Worm (Caenorhabditis elegans): ENCODE measurements around the gene R05G6.10.

The R05G6.10 gene

DNA sequence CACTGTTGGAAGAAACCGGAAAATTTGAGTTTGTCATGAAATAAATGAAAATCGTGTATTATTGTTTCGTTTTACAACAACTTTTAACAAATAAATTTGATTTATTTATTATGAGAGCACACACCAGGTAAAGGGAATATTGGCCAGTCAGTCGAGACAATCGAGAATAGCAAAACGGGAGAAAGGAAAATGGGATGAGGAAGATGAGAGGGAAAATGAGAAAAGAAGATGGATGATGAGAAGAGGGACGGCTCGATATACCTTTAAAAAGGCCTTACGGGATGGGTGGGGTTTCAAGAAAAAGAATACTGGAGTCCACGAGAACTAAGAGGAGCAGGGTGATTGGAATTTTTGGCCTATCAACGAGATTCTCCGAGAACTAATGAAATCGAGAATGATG, 16.3 kb upstream of the R05G6.10 start:
- TF ChIP-seq sem-2 (GFP tag; optimal IDR thresholded peaks at IDR 0.05) (no peak), unc-62 (GFP tag; optimal IDR thresholded peaks at IDR 0.05) (no peak), flh-1 (GFP tag; optimal IDR thresholded peaks at IDR 0.05) (no peak)

DNA sequence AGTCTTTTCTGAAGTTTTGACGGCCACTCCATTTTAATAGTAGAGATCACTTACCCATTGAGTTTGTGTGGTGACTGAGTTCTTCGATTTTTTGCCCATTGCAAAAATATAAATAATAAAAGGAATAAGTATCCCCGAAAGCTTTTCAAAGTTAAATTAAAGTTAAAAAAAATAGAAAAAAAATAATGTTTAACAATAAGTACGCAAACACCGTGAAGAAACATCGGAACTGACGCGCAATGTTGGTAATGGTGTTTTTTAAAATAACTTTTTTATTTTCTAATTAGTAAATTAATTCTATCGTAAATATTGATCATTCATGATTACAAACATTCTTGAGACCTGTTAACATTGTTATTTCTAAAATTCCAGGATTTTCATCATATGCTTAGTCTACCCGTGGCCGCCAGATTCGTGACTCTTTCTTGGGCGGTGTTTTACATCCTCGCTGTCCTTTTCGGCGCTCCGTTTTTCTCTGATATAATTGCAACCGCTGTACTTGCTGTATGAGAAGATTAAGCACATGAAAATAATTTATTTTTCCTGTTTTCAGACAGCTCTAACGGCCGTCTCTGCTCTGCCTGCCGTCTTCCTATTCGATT, 14.0 kb upstream of the R05G6.10 start, which contains the start of the genes F49E8.7, F49E8.8 and nprl-2:
Gene F49E8.7 (minus strand): TSS at position 101 of the 602 bp plus-strand sequence.
Gene F49E8.8 (plus strand): TSS at position 373 of the 602 bp plus-strand sequence.
Gene nprl-2 (plus strand): TSS at position 552 of the 602 bp plus-strand sequence.
- TF ChIP-seq ceh-43 (GFP tag; optimal IDR thresholded peaks at IDR 0.05) (no peak), nhr-28 (tag; optimal IDR thresholded peaks at IDR 0.05) (no peak), lin-13 (tag; optimal IDR thresholded peaks at IDR 0.05) (no peak), ces-1 (GFP tag; optimal IDR thresholded peaks at IDR 0.05) (no peak), zip-8 (tag; optimal IDR thresholded peaks at IDR 0.05) (no peak), tbx-8 (GFP tag; optimal IDR thresholded peaks at IDR 0.05) (no peak), nhr-2 (tag; optimal IDR thresholded peaks at IDR 0.05) (no peak), ceh-39 (tag; optimal IDR thresholded peaks at IDR 0.05) (no peak), snpc-4 (tag; optimal IDR thresholded peaks at IDR 0.05) (no peak), M03D4.4 (tag; optimal IDR thresholded peaks at IDR 0.05) (no peak)

ce11 chrIV:7554351-7554750, 12.0 kb upstream of the R05G6.10 start, which contains the start of gene F49E8.6:
F49E8.6 (minus strand) TSS chrIV:7554667.
- TF ChIP-seq blmp-1 (tag; optimal IDR thresholded peaks at IDR 0.05) (no peak), ztf-11 (tag; optimal IDR thresholded peaks at IDR 0.05) (no peak), drap-1 (GFP tag; optimal IDR thresholded peaks at IDR 0.05) (no peak), lsy-2 (tag; optimal IDR thresholded peaks at IDR 0.05) (no peak), M03D4.4 (tag; optimal IDR thresholded peaks at IDR 0.05) (no peak), nhr-28 (tag; optimal IDR thresholded peaks at IDR 0.05) (no peak), nhr-2 (tag; optimal IDR thresholded peaks at IDR 0.05) (no peak), ceh-43 (GFP tag; optimal IDR thresholded peaks at IDR 0.05) (no peak)

DNA sequence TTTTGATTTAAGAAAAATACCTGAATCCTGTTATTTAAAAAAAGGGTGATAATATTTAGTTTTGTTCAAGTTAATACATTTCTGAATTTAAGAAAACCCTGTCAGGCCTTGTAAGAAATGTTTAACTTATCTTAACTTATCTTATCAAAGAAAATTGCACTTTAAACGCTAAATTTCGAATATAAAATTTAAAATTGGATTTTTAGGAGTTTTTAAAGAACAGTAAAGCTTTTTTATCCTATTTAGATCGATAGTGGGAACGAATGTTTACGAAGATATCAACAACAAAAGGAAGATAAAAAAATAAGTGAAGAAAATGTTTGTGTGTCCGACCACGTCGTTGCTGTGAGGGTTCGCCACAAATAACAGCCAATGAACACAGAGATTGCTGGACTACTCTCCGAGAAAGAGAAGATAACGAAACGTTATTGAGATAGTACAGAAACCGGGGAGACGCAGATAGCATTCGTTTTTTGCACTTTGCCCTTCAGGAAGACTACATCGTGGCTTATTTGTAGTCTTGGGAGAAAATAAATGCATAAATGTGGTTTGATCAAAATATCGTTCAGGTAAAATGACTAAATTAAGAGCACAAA, 10.7 kb upstream of the R05G6.10 start, which contains the start of gene dif-1:
Gene dif-1 (minus strand): TSS at position 51 of the 596 bp plus-strand sequence.
- TF ChIP-seq nhr-12 (tag; optimal IDR thresholded peaks at IDR 0.05) = peak; percentile 90
- no peak for TF ChIP-seq mep-1 (tag; optimal IDR thresholded peaks at IDR 0.05)

ce11 chrIV:7552100-7552499, 9.8 kb upstream of the R05G6.10 start:
- no peak for TF ChIP-seq unc-62 (GFP tag; optimal IDR thresholded peaks at IDR 0.05)
- TF ChIP-seq ceh-39 (tag; optimal IDR thresholded peaks at IDR 0.05) = no peak
- TF ChIP-seq blmp-1 (tag; optimal IDR thresholded peaks at IDR 0.05) = no peak
- TF ChIP-seq lsy-2 (tag; optimal IDR thresholded peaks at IDR 0.05) = no peak
- TF ChIP-seq nhr-237 (tag; optimal IDR thresholded peaks at IDR 0.05) = no peak
- no peak for TF ChIP-seq ceh-83 (GFP tag; optimal IDR thresholded peaks at IDR 0.05)
- TF ChIP-seq sem-2 (GFP tag; optimal IDR thresholded peaks at IDR 0.05) = no peak
- TF ChIP-seq ztf-11 (tag; optimal IDR thresholded peaks at IDR 0.05) = no peak
- no peak for TF ChIP-seq nhr-28 (tag; optimal IDR thresholded peaks at IDR 0.05)
- TF ChIP-seq unc-120 (tag; optimal IDR thresholded peaks at IDR 0.05; ENCODE audit: poor library complexity, severe bottlenecking) = no peak
- no peak for TF ChIP-seq elt-3 (tag; optimal IDR thresholded peaks at IDR 0.05)

- TF ChIP-seq pha-4 (tag; optimal IDR thresholded peaks at IDR 0.05) (no peak), hlh-1 (tag; optimal IDR thresholded peaks at IDR 0.05) (no peak), ceh-83 (GFP tag; optimal IDR thresholded peaks at IDR 0.05) (no peak), mep-1 (tag; optimal IDR thresholded peaks at IDR 0.05) (no peak), nhr-76 (tag; optimal IDR thresholded peaks at IDR 0.05) (no peak), unc-120 (tag; optimal IDR thresholded peaks at IDR 0.05; ENCODE audit: poor library complexity, severe bottlenecking) (no peak), lsy-2 (tag; optimal IDR thresholded peaks at IDR 0.05) (no peak), lin-32 (GFP tag; optimal IDR thresholded peaks at IDR 0.05) (no peak), nhr-28 (tag; optimal IDR thresholded peaks at IDR 0.05) (no peak), flh-1 (GFP tag; optimal IDR thresholded peaks at IDR 0.05) (no peak)
These were observed 8.9 kb upstream of the R05G6.10 start for ce11 chrIV:7551254-7551653.

ce11 chrIV:7550445-7550844, 8.1 kb upstream of the R05G6.10 start, which contains the start of gene pam-1:
pam-1 (minus strand) TSS chrIV:7550812.
- TF ChIP-seq nhr-237 (tag; optimal IDR thresholded peaks at IDR 0.05) = no peak
- TF ChIP-seq lin-13 (tag; optimal IDR thresholded peaks at IDR 0.05) = no peak
- no peak for TF ChIP-seq mep-1 (tag; optimal IDR thresholded peaks at IDR 0.05)
- no peak for TF ChIP-seq nhr-28 (tag; optimal IDR thresholded peaks at IDR 0.05)
- no peak for TF ChIP-seq bed-3 (GFP tag; optimal IDR thresholded peaks at IDR 0.05)
- no peak for TF ChIP-seq ztf-11 (tag; optimal IDR thresholded peaks at IDR 0.05)
- no peak for TF ChIP-seq nhr-12 (tag; optimal IDR thresholded peaks at IDR 0.05)
- TF ChIP-seq unc-62 (GFP tag; optimal IDR thresholded peaks at IDR 0.05) = no peak
- TF ChIP-seq nhr-76 (tag; optimal IDR thresholded peaks at IDR 0.05) = no peak
- no peak for TF ChIP-seq ceh-43 (GFP tag; optimal IDR thresholded peaks at IDR 0.05)
- no peak for TF ChIP-seq ceh-39 (tag; optimal IDR thresholded peaks at IDR 0.05)
- TF ChIP-seq sem-2 (GFP tag; optimal IDR thresholded peaks at IDR 0.05) = no peak
- no peak for TF ChIP-seq M03D4.4 (tag; optimal IDR thresholded peaks at IDR 0.05)
- TF ChIP-seq hlh-1 (tag; optimal IDR thresholded peaks at IDR 0.05) = no peak
- no peak for TF ChIP-seq zip-8 (tag; optimal IDR thresholded peaks at IDR 0.05)
